Worm (Caenorhabditis elegans) whole organism, L2 larva: ENCODE results near the gene Y55D9A.2.

Experiments
- R02D3.7 ChIP-seq: fragments of 150-350 bp; optimal IDR thresholded peaks from 2 replicates; lab custom pipeline; 2014; ENCODE audit warnings: missing biosample characterization, missing genetic modification characterization
- nhr-11 ChIP-seq: fragments of 150-350 bp; optimal IDR thresholded peaks from 2 replicates; lab custom pipeline; 2014; ENCODE audit warnings: missing biosample characterization, missing genetic modification characterization
- nhr-12 ChIP-seq: fragments of 150-350 bp; optimal IDR thresholded peaks from 2 replicates; lab custom pipeline; 2014; ENCODE audit warnings: missing biosample characterization, missing genetic modification characterization
- nhr-23 ChIP-seq: fragments of 150-350 bp; optimal IDR thresholded peaks from 2 replicates; lab custom pipeline; 2014; ENCODE audit warnings: missing biosample characterization, missing genetic modification reagents, missing genetic modification characterization

DNA sequence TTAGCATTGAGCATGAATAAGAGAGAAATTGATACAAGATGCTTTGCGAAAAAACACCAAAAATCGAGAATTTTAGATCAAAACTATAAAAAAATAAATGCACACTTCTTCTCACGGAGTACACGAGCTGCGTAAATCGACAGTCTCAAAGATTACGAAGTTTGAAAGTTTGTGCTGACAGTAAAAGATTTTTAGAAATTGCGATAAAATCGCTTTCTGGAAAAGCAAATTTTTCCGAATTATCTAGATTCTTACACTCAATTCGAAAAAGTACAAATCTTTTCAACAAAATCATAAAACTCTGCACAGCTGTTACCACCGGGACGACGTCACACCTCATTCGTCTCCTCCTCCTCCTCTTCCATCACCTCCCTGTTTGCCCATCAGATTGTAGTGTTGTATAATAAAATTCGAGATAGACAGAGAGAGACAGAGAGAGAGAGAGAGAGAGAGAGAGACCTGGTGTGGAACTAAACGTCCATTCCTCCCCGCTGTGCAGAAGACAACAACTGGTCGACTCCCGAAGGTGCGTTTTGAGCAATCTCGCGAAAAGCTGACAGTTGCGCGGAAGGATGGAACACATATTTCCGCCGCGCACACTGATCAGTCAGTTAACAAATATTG is 10.0 kb upstream of the Y55D9A.2 start:
- TF ChIP-seq nhr-11, result no peak
- TF ChIP-seq R02D3.7 (tag; lab: Kevin White, UChicago), result no peak
- TF ChIP-seq nhr-23 (tag; lab: Kevin White, UChicago), result no peak
- TF ChIP-seq nhr-12 (tag; lab: Kevin White, UChicago), result no peak
